Fruit fly (Drosophila melanogaster) whole organism, adult: ENCODE results near the gene feo.

ENCODE experiments used
- CG11617 ChIP-seq: fragments of 200-800 bp; sonication (Bioruptor generic); optimal IDR thresholded peaks from 2 replicates; lab custom pipeline; 2017; ENCODE audit warnings: mild to moderate bottlenecking, missing biosample characterization, missing genetic modification reagents, missing genetic modification characterization
- CG12768 ChIP-seq: fragments of 200-800 bp; sonication (Bioruptor generic); optimal IDR thresholded peaks from 2 replicates; lab custom pipeline; 2017; ENCODE audit warnings: missing biosample characterization, missing genetic modification characterization, mild to moderate bottlenecking, moderate library complexity, missing genetic modification reagents
- CG14711 ChIP-seq: fragments of 200-800 bp; sonication (Bioruptor generic); optimal IDR thresholded peaks from 2 replicates; lab custom pipeline; 2018; ENCODE audit warnings: missing biosample characterization, mild to moderate bottlenecking, missing genetic modification characterization, moderate library complexity
- CG1620 ChIP-seq: fragments of 200-800 bp; sonication (Bioruptor generic); optimal IDR thresholded peaks from 2 replicates; lab custom pipeline; 2016; ENCODE audit warnings: missing biosample characterization, missing genetic modification characterization
- CG33017 ChIP-seq: fragments of 200-800 bp; sonication (Bioruptor generic); optimal IDR thresholded peaks from 2 replicates; lab custom pipeline; 2018; ENCODE audit warnings: missing biosample characterization, mild to moderate bottlenecking, missing genetic modification characterization, moderate library complexity
- CG5204 ChIP-seq: fragments of 200-800 bp; sonication (Bioruptor generic); optimal IDR thresholded peaks from 2 replicates; lab custom pipeline; 2016; ENCODE audit warnings: missing biosample characterization, missing genetic modification characterization
- CG7045 ChIP-seq: fragments of 200-800 bp; sonication (Bioruptor generic); optimal IDR thresholded peaks from 2 replicates; lab custom pipeline; 2017; ENCODE audit warnings: missing biosample characterization, mild to moderate bottlenecking, missing genetic modification characterization
- CG7101 ChIP-seq: fragments of 200-800 bp; sonication (Bioruptor generic); optimal IDR thresholded peaks from 2 replicates; lab custom pipeline; 2018; ENCODE audit warnings: missing biosample characterization, mild to moderate bottlenecking, missing genetic modification characterization, moderate library complexity
- Clk ChIP-seq: fragments of 200-800 bp; sonication (Bioruptor generic); optimal IDR thresholded peaks from 2 replicates; lab custom pipeline; 2017; ENCODE audit warnings: missing biosample characterization, missing genetic modification characterization
- Crg-1 ChIP-seq: fragments of 200-800 bp; sonication (Bioruptor generic); optimal IDR thresholded peaks from 2 replicates; lab custom pipeline; 2016; ENCODE audit warnings: missing biosample characterization, missing genetic modification characterization
- Hr96 ChIP-seq: fragments of 200-800 bp; sonication (Bioruptor generic); optimal IDR thresholded peaks from 2 replicates; lab custom pipeline; 2016; ENCODE audit warnings: missing biosample characterization, missing genetic modification characterization
- Mnt ChIP-seq: fragments of 200-800 bp; sonication (Bioruptor generic); optimal IDR thresholded peaks from 2 replicates; lab custom pipeline; 2016; ENCODE audit warnings: missing biosample characterization, mild to moderate bottlenecking, missing genetic modification characterization
- bab1 ChIP-seq: fragments of 200-800 bp; sonication (Bioruptor generic); optimal IDR thresholded peaks from 3 replicates; lab custom pipeline; 2019; ENCODE audit warnings: missing biosample characterization, mild to moderate bottlenecking, missing genetic modification characterization, moderate library complexity
- cic ChIP-seq: fragments of 200-800 bp; sonication (Bioruptor generic); optimal IDR thresholded peaks from 2 replicates; lab custom pipeline; 2017; ENCODE audit warnings: missing biosample characterization, mild to moderate bottlenecking, missing genetic modification characterization, moderate library complexity
- cnc ChIP-seq, 2 experiments: fragments of >200 bp; optimal IDR thresholded peaks; 2 replicates each; lab custom pipeline; 2017
- kay ChIP-seq: fragments of 200-800 bp; sonication (Bioruptor generic); peaks from one replicate; lab custom pipeline; 2016; ENCODE audit warnings: missing biosample characterization, missing genetic modification characterization, borderline replicate concordance
- ovo ChIP-seq: fragments of 200-800 bp; sonication (Bioruptor generic); optimal IDR thresholded peaks from 2 replicates; lab custom pipeline; 2016; ENCODE audit warnings: missing biosample characterization, missing genetic modification characterization
- pad ChIP-seq: fragments of 200-800 bp; sonication (Bioruptor generic); optimal IDR thresholded peaks from 3 replicates; lab custom pipeline; 2017; ENCODE audit warnings: missing biosample characterization, missing genetic modification characterization, mild to moderate bottlenecking, moderate library complexity, missing genetic modification reagents
- tj ChIP-seq: fragments of 200-800 bp; sonication (Bioruptor generic); optimal IDR thresholded peaks from 3 replicates; lab custom pipeline; 2017; ENCODE audit warnings: missing biosample characterization, mild to moderate bottlenecking, missing genetic modification characterization, moderate library complexity
- toe ChIP-seq: fragments of 200-800 bp; sonication (Bioruptor generic); optimal IDR thresholded peaks from 2 replicates; lab custom pipeline; 2016; ENCODE audit warnings: missing biosample characterization, missing genetic modification characterization

feo gene

DNA sequence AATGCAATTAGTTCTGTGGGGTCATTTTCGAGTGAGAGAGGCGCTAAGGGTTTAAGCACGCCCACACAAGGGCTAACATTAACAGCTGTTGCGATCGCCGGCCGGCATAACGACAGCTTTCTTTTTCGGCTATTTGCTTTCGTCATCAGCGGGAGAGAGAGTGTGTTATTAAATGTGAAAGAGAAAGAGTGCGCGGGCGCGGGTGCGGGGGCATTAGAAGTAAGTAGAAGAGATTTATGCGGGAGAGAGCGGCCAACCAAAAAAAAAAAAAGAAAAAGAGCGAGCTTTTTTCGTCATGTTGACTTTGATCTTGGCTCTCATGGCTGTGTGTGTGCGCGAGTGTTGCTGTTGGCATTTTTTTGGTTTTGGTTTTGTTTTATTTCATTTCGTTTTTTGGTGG lies 40.6 kb downstream of the feo start:
- no peak for TF ChIP-seq cic
- no peak for TF ChIP-seq CG1620 (GFP tag; lab: Kevin White, UChicago)
- no peak for TF ChIP-seq ovo
- TF ChIP-seq kay (GFP tag; lab: Kevin White, UChicago): no peak
- no peak for TF ChIP-seq CG7101 (tag; lab: Kevin White, UChicago)
- no peak for TF ChIP-seq tj (GFP tag; lab: Kevin White, UChicago)
- TF ChIP-seq CG12768 (GFP tag; lab: Kevin White, UChicago): no peak
- TF ChIP-seq CG33017: no peak
- no peak for TF ChIP-seq bab1 (GFP tag; lab: Kevin White, UChicago)
- TF ChIP-seq toe: no peak
- no peak for TF ChIP-seq CG14711 (tag; lab: Kevin White, UChicago)
- TF ChIP-seq CG7045 (GFP tag; lab: Kevin White, UChicago): no peak
- TF ChIP-seq pad (GFP tag; lab: Kevin White, UChicago): no peak
- TF ChIP-seq Mnt (GFP tag; lab: Kevin White, UChicago): no peak
- no peak for TF ChIP-seq Hr96 (GFP tag; lab: Kevin White, UChicago)
- TF ChIP-seq Clk: no peak
- no peak for TF ChIP-seq Crg-1 (GFP tag; lab: Kevin White, UChicago)
- TF ChIP-seq CG5204 (GFP tag; lab: Kevin White, UChicago): no peak
- no peak for TF ChIP-seq cnc (optimal IDR thresholded peaks at IDR 0.05; lab: Kevin White, UChicago)
- no peak for TF ChIP-seq CG11617 (GFP tag; lab: Kevin White, UChicago)

- TF ChIP-seq CG7101 (tag; lab: Kevin White, UChicago): no peak
- no peak for TF ChIP-seq cic
- TF ChIP-seq CG7045 (GFP tag; lab: Kevin White, UChicago): no peak
These were observed 46.0 kb downstream of the feo start for dm6 chrX:10808684-10809083.

DNA sequence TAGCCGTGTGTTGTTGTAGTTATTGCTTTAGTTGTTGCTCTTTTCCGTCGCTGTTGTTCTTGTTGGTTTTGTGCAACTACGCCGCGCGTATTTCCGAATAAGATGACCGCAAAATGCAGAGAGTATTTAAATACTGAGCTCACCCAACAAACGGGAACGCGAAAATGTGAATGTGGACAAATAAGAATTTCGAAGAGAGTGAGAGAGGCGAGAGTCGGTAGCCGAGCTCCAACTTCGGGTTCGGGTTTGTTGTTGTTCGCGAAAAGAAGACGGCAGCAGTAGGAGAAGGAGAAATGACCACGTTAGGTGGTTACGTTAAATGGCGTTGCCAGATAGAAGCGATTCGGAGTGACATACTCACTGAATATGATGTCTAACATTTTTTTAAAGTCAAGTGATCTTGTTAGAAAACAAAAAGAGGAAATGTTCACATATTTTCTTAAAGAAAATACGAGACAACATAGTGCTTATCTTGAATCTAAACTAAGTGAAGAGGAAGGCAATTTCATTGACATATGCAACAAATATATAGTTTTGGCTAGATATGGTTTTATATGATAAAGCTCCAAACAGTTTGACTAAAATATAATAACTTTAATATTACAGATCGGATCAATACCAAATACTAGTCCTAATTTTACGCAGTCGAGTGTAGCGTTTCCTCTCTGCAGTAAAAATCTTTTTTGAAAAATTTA lies 47.8 kb downstream of the feo start:
- TF ChIP-seq tj (GFP tag; lab: Kevin White, UChicago) (peak; percentile 63), cnc (optimal IDR thresholded peaks at IDR 0.05; lab: Kevin White, UChicago) (no peak), pad (GFP tag; lab: Kevin White, UChicago) (peak; percentile 100), kay (GFP tag; lab: Kevin White, UChicago) (peak; percentile 85), ovo (peak; percentile 47), Mnt (GFP tag; lab: Kevin White, UChicago) (peak; percentile 46), CG7101 (tag; lab: Kevin White, UChicago) (peak; percentile 11), cic (peak; percentile 49), toe (no peak), bab1 (GFP tag; lab: Kevin White, UChicago) (peak; percentile 26), Clk (no peak)

dm6 chrX:10805651-10806191 lies 48.9 kb downstream of the feo start:
- TF ChIP-seq CG12768 (GFP tag; lab: Kevin White, UChicago): no peak
- no peak for TF ChIP-seq CG7045 (GFP tag; lab: Kevin White, UChicago)
- peak; percentile 90 for TF ChIP-seq tj (GFP tag; lab: Kevin White, UChicago)
- no peak for TF ChIP-seq bab1 (GFP tag; lab: Kevin White, UChicago)
- TF ChIP-seq CG1620 (GFP tag; lab: Kevin White, UChicago): no peak
- peak; percentile 76 for TF ChIP-seq kay (GFP tag; lab: Kevin White, UChicago)
- no peak for TF ChIP-seq cnc (optimal IDR thresholded peaks at IDR 0.05; lab: Kevin White, UChicago)
- TF ChIP-seq Clk: no peak
- no peak for TF ChIP-seq toe
- TF ChIP-seq Mnt (GFP tag; lab: Kevin White, UChicago): peak; percentile 74
- TF ChIP-seq CG14711 (tag; lab: Kevin White, UChicago): peak; percentile 88
- peak; percentile 82 for TF ChIP-seq pad (GFP tag; lab: Kevin White, UChicago)
- TF ChIP-seq Hr96 (GFP tag; lab: Kevin White, UChicago): no peak
- peak; percentile 94 for TF ChIP-seq ovo
- TF ChIP-seq CG5204 (GFP tag; lab: Kevin White, UChicago): no peak

dm6 chrX:10804042-10804441 lies 50.6 kb downstream of the feo start:
- TF ChIP-seq pad (GFP tag; lab: Kevin White, UChicago): no peak
- no peak for TF ChIP-seq toe
- TF ChIP-seq CG33017: no peak
- no peak for TF ChIP-seq Clk

dm6 chrX:10802457-10803378 lies 52.0 kb downstream of the feo start:
- TF ChIP-seq CG11617 (GFP tag; lab: Kevin White, UChicago) (peak; percentile 26), CG5204 (GFP tag; lab: Kevin White, UChicago) (no peak), cnc (optimal IDR thresholded peaks at IDR 0.05; lab: Kevin White, UChicago) (no peak), Clk (no peak), pad (GFP tag; lab: Kevin White, UChicago) (no peak), Hr96 (GFP tag; lab: Kevin White, UChicago) (no peak), CG14711 (tag; lab: Kevin White, UChicago) (peak; percentile 75), kay (GFP tag; lab: Kevin White, UChicago) (peak; percentile 89), CG7101 (tag; lab: Kevin White, UChicago) (peak; percentile 77), cic (no peak), CG12768 (GFP tag; lab: Kevin White, UChicago) (peak; percentile 5), CG33017 (peak; percentile 67), CG7045 (GFP tag; lab: Kevin White, UChicago) (peak; percentile 22), toe (no peak), bab1 (GFP tag; lab: Kevin White, UChicago) (peak; percentile 18), Mnt (GFP tag; lab: Kevin White, UChicago) (no peak), Crg-1 (GFP tag; lab: Kevin White, UChicago) (no peak), CG1620 (GFP tag; lab: Kevin White, UChicago) (no peak), tj (GFP tag; lab: Kevin White, UChicago) (no peak), ovo (no peak)
